Fruit fly (Drosophila melanogaster): Measurements from ENCODE around the gene drd.
A peak's percentile ranks its signal among the peaks of the same experiment; 100 is the strongest.

The drd gene

dm6 chrX:15079945-15080344 is 45.6 kb upstream of the drd start:
- TF ChIP-seq CG12768 (GFP tag; optimal IDR thresholded peaks at IDR 0.05) (peak; percentile 60), toe (GFP tag; optimal IDR thresholded peaks at IDR 0.05) (no peak), Hr96 (GFP tag; optimal IDR thresholded peaks at IDR 0.05) (peak; percentile 21)

DNA sequence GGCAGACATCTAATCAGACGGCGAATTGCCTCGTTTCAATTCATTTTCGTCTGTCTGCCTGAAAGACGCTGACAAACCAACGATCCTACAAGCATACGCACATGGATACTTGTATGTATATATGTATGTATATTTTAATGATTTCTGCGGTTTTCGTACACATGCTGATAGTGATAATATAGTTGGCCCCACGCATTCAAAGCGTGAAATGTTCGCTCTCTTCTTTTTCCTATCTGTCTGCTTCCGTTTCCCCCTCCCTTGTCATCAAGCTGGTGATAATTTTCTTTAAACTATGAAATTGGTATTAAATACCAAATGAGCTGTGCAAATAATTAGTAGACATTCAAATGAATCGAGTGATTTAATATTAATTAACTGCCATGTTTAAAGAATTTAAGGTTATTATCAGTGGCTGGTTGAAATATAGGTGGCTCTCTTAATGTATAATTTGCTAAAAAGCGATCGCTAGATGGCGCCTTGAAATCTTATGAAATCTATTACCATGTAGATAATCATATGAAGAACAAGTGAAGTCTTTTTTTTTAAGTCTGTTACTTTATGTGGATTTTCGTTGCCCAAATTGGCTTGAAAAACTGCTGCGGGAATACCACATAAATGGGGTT is 44.7 kb upstream of the drd start, which contains the start of gene CG33177:
Gene CG33177 (plus strand): TSS at position 588 of the 623 bp plus-strand sequence.
- TF ChIP-seq kay (GFP tag; ENCODE audit: borderline replicate concordance) (no peak), Mnt (GFP tag; optimal IDR thresholded peaks at IDR 0.05) (peak; percentile 28), toe (GFP tag; optimal IDR thresholded peaks at IDR 0.05) (peak; percentile 17), CG11617 (GFP tag; optimal IDR thresholded peaks at IDR 0.05) (no peak), CG1620 (GFP tag; optimal IDR thresholded peaks at IDR 0.05) (peak; percentile 33), Hr96 (GFP tag; optimal IDR thresholded peaks at IDR 0.05) (no peak), bab1 (GFP tag; optimal IDR thresholded peaks at IDR 0.05) (peak; percentile 62), cnc (optimal IDR thresholded peaks at IDR 0.05) (no peak), tj (GFP tag; optimal IDR thresholded peaks at IDR 0.05) (peak; percentile 15), CG33017 (tag; optimal IDR thresholded peaks at IDR 0.05) (no peak), pad (GFP tag; optimal IDR thresholded peaks at IDR 0.05) (peak; percentile 39), CG14711 (tag; optimal IDR thresholded peaks at IDR 0.05) (no peak), CG7045 (GFP tag; optimal IDR thresholded peaks at IDR 0.05) (no peak), ovo (GFP tag; optimal IDR thresholded peaks at IDR 0.05) (no peak), CG12768 (GFP tag; optimal IDR thresholded peaks at IDR 0.05) (no peak), CG5204 (GFP tag; optimal IDR thresholded peaks at IDR 0.05) (no peak), Crg-1 (GFP tag; optimal IDR thresholded peaks at IDR 0.05) (no peak), CG7101 (tag; optimal IDR thresholded peaks at IDR 0.05) (peak; percentile 17), Clk (GFP tag; optimal IDR thresholded peaks at IDR 0.05) (no peak), cic (GFP tag; optimal IDR thresholded peaks at IDR 0.05) (no peak)

DNA sequence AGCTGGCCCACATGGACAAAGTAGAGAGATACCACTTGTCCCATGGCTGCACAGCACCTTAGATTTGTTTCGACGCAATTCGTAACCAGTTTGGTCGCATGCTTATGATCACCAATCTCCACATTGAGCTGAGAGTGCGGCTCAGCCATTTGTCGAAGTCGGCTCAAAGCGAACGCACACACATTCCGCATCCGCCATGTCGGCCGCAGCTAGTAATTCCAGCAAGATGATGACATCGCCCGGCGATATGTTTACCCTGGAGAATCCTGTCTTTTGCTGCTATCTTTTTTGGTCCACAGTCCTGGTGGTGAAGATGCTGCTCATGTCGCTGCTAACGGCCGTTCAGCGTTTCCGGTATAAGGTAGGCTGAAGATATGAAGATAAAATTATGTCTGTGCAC is 42.9 kb upstream of the drd start, which contains the start of gene CG33178:
Gene CG33178 (plus strand): TSS at position 147 of the 400 bp plus-strand sequence.
- TF ChIP-seq CG1620 (GFP tag; optimal IDR thresholded peaks at IDR 0.05): no peak
- no peak for TF ChIP-seq Hr96 (GFP tag; optimal IDR thresholded peaks at IDR 0.05)
- TF ChIP-seq CG5204 (GFP tag; optimal IDR thresholded peaks at IDR 0.05): no peak
- TF ChIP-seq CG7045 (GFP tag; optimal IDR thresholded peaks at IDR 0.05): no peak
- TF ChIP-seq CG14711 (tag; optimal IDR thresholded peaks at IDR 0.05): no peak

dm6 chrX:15084580-15085138 is 40.9 kb upstream of the drd start, which contains the start of gene Cox17:
TSS of gene Cox17 (minus strand) at chrX:15084699.
- TF ChIP-seq Hr96 (GFP tag; optimal IDR thresholded peaks at IDR 0.05): peak; percentile 84
- peak; percentile 27 for TF ChIP-seq CG33017 (tag; optimal IDR thresholded peaks at IDR 0.05)
- TF ChIP-seq toe (GFP tag; optimal IDR thresholded peaks at IDR 0.05): peak; percentile 75
- peak; percentile 97 for TF ChIP-seq CG14711 (tag; optimal IDR thresholded peaks at IDR 0.05)
- peak; percentile 85 for TF ChIP-seq bab1 (GFP tag; optimal IDR thresholded peaks at IDR 0.05)
- peak; percentile 93 for TF ChIP-seq kay (GFP tag; ENCODE audit: borderline replicate concordance)
- peak; percentile 92 for TF ChIP-seq CG11617 (GFP tag; optimal IDR thresholded peaks at IDR 0.05)
- peak; percentile 43 for TF ChIP-seq Clk (GFP tag; optimal IDR thresholded peaks at IDR 0.05)
- TF ChIP-seq ovo (GFP tag; optimal IDR thresholded peaks at IDR 0.05): peak; percentile 85
- peak; percentile 68 for TF ChIP-seq tj (GFP tag; optimal IDR thresholded peaks at IDR 0.05)
- peak; percentile 67 for TF ChIP-seq CG12768 (GFP tag; optimal IDR thresholded peaks at IDR 0.05)
- TF ChIP-seq Crg-1 (GFP tag; optimal IDR thresholded peaks at IDR 0.05): peak; percentile 81
- peak; percentile 80 for TF ChIP-seq CG1620 (GFP tag; optimal IDR thresholded peaks at IDR 0.05)
- peak; percentile 84 for TF ChIP-seq CG7101 (tag; optimal IDR thresholded peaks at IDR 0.05)
- peak; percentile 79 for TF ChIP-seq CG5204 (GFP tag; optimal IDR thresholded peaks at IDR 0.05)
- peak; percentile 80 for TF ChIP-seq pad (GFP tag; optimal IDR thresholded peaks at IDR 0.05)
- no peak for TF ChIP-seq cic (GFP tag; optimal IDR thresholded peaks at IDR 0.05)
- TF ChIP-seq cnc (optimal IDR thresholded peaks at IDR 0.05): no peak
- peak; percentile 94 for TF ChIP-seq Mnt (GFP tag; optimal IDR thresholded peaks at IDR 0.05)
- TF ChIP-seq CG7045 (GFP tag; optimal IDR thresholded peaks at IDR 0.05): peak; percentile 50

- TF ChIP-seq bab1 (GFP tag; optimal IDR thresholded peaks at IDR 0.05) (peak; percentile 94), CG7101 (tag; optimal IDR thresholded peaks at IDR 0.05) (peak; percentile 90), CG1620 (GFP tag; optimal IDR thresholded peaks at IDR 0.05) (peak; percentile 83), ovo (GFP tag; optimal IDR thresholded peaks at IDR 0.05) (peak; percentile 80), cnc (optimal IDR thresholded peaks at IDR 0.05) (no peak), CG7045 (GFP tag; optimal IDR thresholded peaks at IDR 0.05) (peak; percentile 51), CG5204 (GFP tag; optimal IDR thresholded peaks at IDR 0.05) (peak; percentile 29), kay (GFP tag; ENCODE audit: borderline replicate concordance) (peak; percentile 95), CG11617 (GFP tag; optimal IDR thresholded peaks at IDR 0.05) (peak; percentile 91), pad (GFP tag; optimal IDR thresholded peaks at IDR 0.05) (peak; percentile 76), Clk (GFP tag; optimal IDR thresholded peaks at IDR 0.05) (peak; percentile 17), cic (GFP tag; optimal IDR thresholded peaks at IDR 0.05) (peak; percentile 14), Crg-1 (GFP tag; optimal IDR thresholded peaks at IDR 0.05) (peak; percentile 78), toe (GFP tag; optimal IDR thresholded peaks at IDR 0.05) (peak; percentile 61), tj (GFP tag; optimal IDR thresholded peaks at IDR 0.05) (peak; percentile 74), CG12768 (GFP tag; optimal IDR thresholded peaks at IDR 0.05) (peak; percentile 52), Mnt (GFP tag; optimal IDR thresholded peaks at IDR 0.05) (peak; percentile 99), CG14711 (tag; optimal IDR thresholded peaks at IDR 0.05) (peak; percentile 91), CG33017 (tag; optimal IDR thresholded peaks at IDR 0.05) (peak; percentile 69), Hr96 (GFP tag; optimal IDR thresholded peaks at IDR 0.05) (peak; percentile 78)
Measured at dm6 chrX:15085777-15086510, 39.6 kb upstream of the drd start, which contains the start of the genes CG15027 and Dbct. TSS of gene CG15027 (minus strand) at chrX:15085827. TSS of gene Dbct (plus strand) at chrX:15086125.

Measured in whole organism, adult.